Fruit fly (Drosophila melanogaster) whole organism, prepupa: ENCODE data around the gene stg.

Source experiments
- Blimp-1 ChIP-seq: fragments of 200-800 bp; sonication (Bioruptor generic); optimal IDR thresholded peaks from 3 replicates; lab custom pipeline; 2017; ENCODE audit warnings: missing biosample characterization, missing genetic modification characterization, mild to moderate bottlenecking, moderate library complexity, missing genetic modification reagents
- CG11294 ChIP-seq: fragments of 200-800 bp; sonication (Bioruptor generic); IDR thresholded peaks from 2 replicates; pipeline ENCODE4 v1.3.6; 2022; ENCODE audit warnings: missing biosample characterization, missing genetic modification characterization
- CG15336 ChIP-seq: fragments of 200-800 bp; sonication (Bioruptor generic); IDR thresholded peaks from 2 replicates; pipeline ENCODE4 v1.3.6; 2022; ENCODE audit warnings: missing biosample characterization, missing genetic modification characterization
- CG1621 ChIP-seq: fragments of 200-800 bp; sonication (Bioruptor generic); optimal IDR thresholded peaks from 3 replicates; lab custom pipeline; 2018; ENCODE audit warnings: missing biosample characterization, mild to moderate bottlenecking, missing genetic modification characterization
- CG6276 ChIP-seq: fragments of 200-800 bp; sonication (Bioruptor generic); optimal IDR thresholded peaks from 2 replicates; lab custom pipeline; 2017; ENCODE audit warnings: missing biosample characterization, mild to moderate bottlenecking, missing genetic modification characterization
- Eip75B ChIP-seq: fragments of 200-800 bp; sonication (Bioruptor generic); optimal IDR thresholded peaks from 3 replicates; lab custom pipeline; 2016; ENCODE audit warnings: missing biosample characterization, missing genetic modification characterization
- Ets21C ChIP-seq: fragments of 200-800 bp; sonication (Bioruptor generic); optimal IDR thresholded peaks from 3 replicates; lab custom pipeline; 2016; ENCODE audit warnings: missing biosample characterization, missing genetic modification characterization
- Hr39 ChIP-seq: fragments of 200-800 bp; sonication (Bioruptor generic); optimal IDR thresholded peaks from 2 replicates; lab custom pipeline; 2016; ENCODE audit warnings: missing biosample characterization, missing genetic modification characterization
- Lpt ChIP-seq: fragments of 200-800 bp; sonication (Bioruptor generic); optimal IDR thresholded peaks from 3 replicates; lab custom pipeline; 2016; ENCODE audit warnings: missing biosample characterization, missing genetic modification characterization
- Met ChIP-seq: fragments of 200-800 bp; sonication (Bioruptor generic); optimal IDR thresholded peaks from 3 replicates; lab custom pipeline; 2016; ENCODE audit warnings: missing biosample characterization, missing genetic modification characterization
- cyc ChIP-seq: fragments of 200-800 bp; sonication (Bioruptor generic); optimal IDR thresholded peaks from 3 replicates; lab custom pipeline; 2016; ENCODE audit warnings: missing biosample characterization, missing genetic modification characterization
- dsx ChIP-seq: fragments of 200-800 bp; optimal IDR thresholded peaks from 3 replicates; lab custom pipeline; 2019; ENCODE audit warnings: missing biosample characterization, mild to moderate bottlenecking, missing genetic modification characterization, moderate library complexity; ENCODE audit not compliant: poor library complexity, severe bottlenecking
- lz ChIP-seq: fragments of 200-800 bp; sonication (Bioruptor generic); optimal IDR thresholded peaks from 3 replicates; lab custom pipeline; 2016; ENCODE audit warnings: missing biosample characterization, missing genetic modification characterization

DNA sequence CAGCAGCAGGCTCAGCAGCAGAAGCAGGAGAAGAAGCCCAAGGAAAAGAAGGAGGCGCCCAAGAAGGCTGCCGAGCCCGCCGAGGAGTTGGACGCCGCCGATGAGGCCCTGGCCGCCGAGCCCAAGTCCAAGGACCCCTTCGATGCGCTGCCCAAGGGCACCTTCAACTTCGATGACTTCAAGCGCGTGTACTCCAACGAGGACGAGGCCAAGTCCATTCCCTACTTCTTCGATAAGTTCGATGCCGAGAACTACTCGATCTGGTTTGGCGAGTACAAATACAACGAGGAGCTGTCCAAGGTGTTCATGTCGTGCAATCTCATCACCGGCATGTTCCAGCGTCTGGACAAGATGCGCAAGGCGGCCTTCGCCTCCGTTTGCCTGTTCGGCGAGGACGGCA is 34.4 kb downstream of the stg start:
- TF ChIP-seq Met (GFP tag; lab: Kevin White, UChicago): no peak
- TF ChIP-seq CG15336 (GFP tag; lab: Robert Waterston, UW): no peak
- no peak for TF ChIP-seq Hr39 (GFP tag; lab: Kevin White, UChicago)
- no peak for TF ChIP-seq Lpt (GFP tag; lab: Kevin White, UChicago)
- TF ChIP-seq cyc (GFP tag; lab: Kevin White, UChicago): no peak
- no peak for TF ChIP-seq CG1621 (tag; lab: Kevin White, UChicago)
- no peak for TF ChIP-seq lz (GFP tag; lab: Kevin White, UChicago)
- no peak for TF ChIP-seq CG11294 (GFP tag; lab: Robert Waterston, UW)
- TF ChIP-seq Blimp-1 (GFP tag; lab: Kevin White, UChicago): no peak
- TF ChIP-seq Eip75B (GFP tag; lab: Kevin White, UChicago): no peak
- TF ChIP-seq Ets21C (GFP tag; lab: Kevin White, UChicago): no peak
- no peak for TF ChIP-seq CG6276 (GFP tag; lab: Kevin White, UChicago)
- no peak for TF ChIP-seq dsx (GFP tag; lab: Kevin White, UChicago)
